Worm (Caenorhabditis elegans) whole organism, L1 larva: ENCODE measurements around the gene B0554.4.

Source experiments
- ets-5 ChIP-seq: fragments of 200-800 bp; sonication (Bioruptor generic); IDR thresholded peaks from 2 replicates; pipeline ENCODE4 v1.3.6; 2022; ENCODE audit warnings: missing genetic modification characterization, missing compliant biosample characterization
- hpl-2 ChIP-seq: fragments of 150-350 bp; optimal IDR thresholded peaks from 2 replicates; lab custom pipeline; 2014; ENCODE audit warnings: missing biosample characterization, missing genetic modification reagents, missing genetic modification characterization
- lin-15B ChIP-seq: fragments of 150-350 bp; sonication (generic microtip); optimal IDR thresholded peaks from 3 replicates; lab custom pipeline; 2014; ENCODE audit warnings: missing biosample characterization, missing genetic modification characterization
- lsy-2 ChIP-seq, 2 experiments: fragments of 150-350 bp; optimal IDR thresholded peaks; 2 replicates each; lab custom pipeline; 2014; ENCODE audit warnings: missing biosample characterization in 2 of 2, missing genetic modification characterization in 2 of 2
- nhr-12 ChIP-seq: sonication (generic microtip); optimal IDR thresholded peaks from 2 replicates; lab custom pipeline; 2017; ENCODE audit warnings: missing biosample characterization, missing genetic modification characterization
- nhr-237 ChIP-seq: fragments of 150-350 bp; optimal IDR thresholded peaks from 2 replicates; lab custom pipeline; 2014; ENCODE audit warnings: missing biosample characterization, missing genetic modification characterization
- rnt-1 ChIP-seq: sonication (generic microtip); optimal IDR thresholded peaks from 2 replicates; lab custom pipeline; 2016; ENCODE audit warnings: mild to moderate bottlenecking, missing genetic modification characterization, moderate library complexity, missing compliant biosample characterization
- snpc-4 ChIP-seq: fragments of 150-350 bp; optimal IDR thresholded peaks from 2 replicates; lab custom pipeline; 2014; ENCODE audit warnings: missing biosample characterization, missing genetic modification characterization
- ztf-11 ChIP-seq, 2 experiments: sonication (generic microtip); optimal IDR thresholded peaks; 2 replicates each; lab custom pipeline; 2016 to 2017; ENCODE audit warnings: missing genetic modification characterization in 2 of 2, missing biosample characterization in 1 of 2, missing compliant biosample characterization in 1 of 2

ce11 chrV:443193-443592 lies 14.2 kb downstream of the B0554.4 start, which contains the start of gene srh-33:
- TF ChIP-seq lsy-2 (tag; optimal IDR thresholded peaks at IDR 0.05; lab: Kevin White, UChicago) (no peak), lin-15B (tag; lab: Kevin White, UChicago) (no peak), nhr-237 (tag; lab: Kevin White, UChicago) (no peak), nhr-12 (tag; lab: Kevin White, UChicago) (no peak), ets-5 (GFP tag; lab: Robert Waterston, UW) (no peak), snpc-4 (tag; lab: Kevin White, UChicago) (no peak), ztf-11 (tag; optimal IDR thresholded peaks at IDR 0.05; lab: Kevin White, UChicago) (no peak), rnt-1 (tag; lab: Kevin White, UChicago) (no peak), hpl-2 (GFP tag; lab: Kevin White, UChicago) (no peak)
